Comparison of ENCODE assay signal across 2 fruit fly cellular contexts in the genomic region with DNA sequence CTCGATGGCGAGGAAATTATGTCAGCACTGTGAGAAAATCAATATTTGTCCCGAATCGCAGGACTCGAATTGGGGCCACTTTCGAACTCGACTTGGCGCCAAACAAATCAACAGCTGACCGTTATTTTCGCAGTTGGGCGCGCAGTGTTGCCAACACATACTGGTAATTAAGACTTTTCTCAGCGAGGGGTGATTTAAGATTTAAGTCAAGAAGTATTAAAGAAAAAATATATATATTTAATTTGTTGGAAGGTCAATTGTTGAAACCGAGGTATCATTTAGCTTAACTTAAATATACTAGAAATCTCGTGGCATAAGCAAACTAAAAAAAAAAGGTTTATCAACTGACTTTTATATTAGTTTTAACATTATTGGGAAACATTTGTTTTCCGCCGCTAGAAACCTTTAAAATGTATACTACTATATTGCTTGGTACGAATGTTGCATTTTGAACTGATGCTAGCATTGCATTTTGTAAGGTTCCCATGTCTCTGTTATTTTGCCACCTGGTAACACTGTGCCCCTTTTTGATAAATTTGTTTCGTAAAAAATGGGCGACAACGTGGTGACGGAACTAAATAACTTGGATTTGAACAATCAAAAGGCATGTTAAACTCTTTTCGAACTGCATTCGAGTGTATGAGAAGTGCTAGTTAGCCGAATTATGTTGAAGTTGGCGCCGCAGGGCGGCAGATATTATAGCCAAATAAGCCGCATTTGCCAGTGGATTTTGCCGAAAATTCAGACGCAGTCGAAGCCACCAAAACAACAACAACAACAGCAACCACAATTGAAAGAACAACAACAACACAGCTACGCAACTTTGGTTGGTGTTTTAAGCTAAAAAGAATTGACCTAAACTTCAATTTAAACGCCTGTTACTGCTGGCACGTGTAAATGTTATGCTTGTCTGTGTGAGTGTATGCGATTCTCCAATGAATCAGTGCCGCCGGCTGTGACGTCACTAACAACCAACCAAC.
A peak's percentile ranks its signal among the peaks of the same experiment; 100 is the strongest.
TF ChIP-seq lines count a peak whose summit lies in the region.

Patsas (minus strand) TSS at position 55 of the 980 bp plus-strand sequence.
ThrRS (plus strand) TSS at position 521 of the 980 bp plus-strand sequence.

TF ChIP-seq in whole organism, embryonic, 481 proteins besides CTCF, POLR2A, EP300 and RAD21 (continued from another document and continues in another):
- TF ChIP-seq seq (GFP tag; IDR thresholded peaks at IDR 0.05; lab: Robert Waterston, UW), result peak; percentile 82
- TF ChIP-seq CG17186 (GFP tag; optimal IDR thresholded peaks at IDR 0.05; lab: Kevin White, UChicago), result no peak
- 0 out of 2 replicates have a peak, but pooled peaks have one; percentile 16 for TF ChIP-seq Doc2 (GFP tag; IDR thresholded peaks at IDR 0.05; lab: Robert Waterston, UW)
- peak; percentile 49 for TF ChIP-seq Lhr (GFP tag; optimal IDR thresholded peaks at IDR 0.05; lab: Kevin White, UChicago)
- TF ChIP-seq Gsc (GFP tag; IDR thresholded peaks at IDR 0.05; lab: Robert Waterston, UW), result no peak
- TF ChIP-seq CG13775 (GFP tag; optimal IDR thresholded peaks at IDR 0.05; lab: Kevin White, UChicago), result peak; percentile 86
- TF ChIP-seq Hey (tag; optimal IDR thresholded peaks at IDR 0.05; lab: Kevin White, UChicago), result no peak
- TF ChIP-seq Xbp1 (GFP tag; optimal IDR thresholded peaks at IDR 0.05; lab: Kevin White, UChicago), result peak; percentile 92
- TF ChIP-seq prd (optimal IDR thresholded peaks at IDR 0.05; lab: Kevin White, UChicago), result no peak
- TF ChIP-seq prd (GFP tag; IDR thresholded peaks at IDR 0.05; lab: Robert Waterston, UW), result peak; percentile 98
- TF ChIP-seq odd (GFP tag; optimal IDR thresholded peaks at IDR 0.05; lab: Kevin White, UChicago), result no peak
- peak; percentile 76 for TF ChIP-seq CG17328 (GFP tag; IDR thresholded peaks at IDR 0.05; lab: Robert Waterston, UW)
- TF ChIP-seq HLH3B (GFP tag; IDR thresholded peaks at IDR 0.05; lab: Robert Waterston, UW), result peak; percentile 81
- peak; percentile 95 for TF ChIP-seq CG9215 (GFP tag; IDR thresholded peaks at IDR 0.05; lab: Robert Waterston, UW)
- no peak for TF ChIP-seq ftz-f1 (GFP tag; optimal IDR thresholded peaks at IDR 0.05; lab: Kevin White, UChicago)
- TF ChIP-seq HmgD (GFP tag; optimal IDR thresholded peaks at IDR 0.05; lab: Kevin White, UChicago), result peak; percentile 24
- peak; percentile 89 for TF ChIP-seq CG9932 (GFP tag; IDR thresholded peaks at IDR 0.05; lab: Robert Waterston, UW)
- TF ChIP-seq CG2712 (tag; optimal IDR thresholded peaks at IDR 0.05; lab: Kevin White, UChicago), result peak; percentile 89
- no peak for TF ChIP-seq hth (optimal IDR thresholded peaks at IDR 0.05; lab: Kevin White, UChicago)
- TF ChIP-seq CG6689 (GFP tag; IDR thresholded peaks at IDR 0.05; lab: Robert Waterston, UW), result peak; percentile 89
- peak; percentile 85 for TF ChIP-seq CG13894 (tag; optimal IDR thresholded peaks at IDR 0.05; lab: Kevin White, UChicago)
- TF ChIP-seq CG9797 (GFP tag; optimal IDR thresholded peaks at IDR 0.05; lab: Kevin White, UChicago), result peak; percentile 70
- peak; percentile 57 for TF ChIP-seq CG10959 (GFP tag; IDR thresholded peaks at IDR 0.05; lab: Robert Waterston, UW)
- TF ChIP-seq eve (GFP tag; optimal IDR thresholded peaks at IDR 0.05; lab: Kevin White, UChicago), result no peak
- TF ChIP-seq oc (tag; optimal IDR thresholded peaks at IDR 0.05; lab: Kevin White, UChicago), result no peak
- peak; percentile 51 for TF ChIP-seq CG6854 (GFP tag; optimal IDR thresholded peaks at IDR 0.05; lab: Kevin White, UChicago)
- peak; percentile 47 for TF ChIP-seq pb (GFP tag; optimal IDR thresholded peaks at IDR 0.05; lab: Kevin White, UChicago)
- peak; percentile 86 for TF ChIP-seq CG17802 (tag; optimal IDR thresholded peaks at IDR 0.05; lab: Kevin White, UChicago)
- TF ChIP-seq CG32532 (GFP tag; IDR thresholded peaks at IDR 0.05; lab: Robert Waterston, UW), result peak; percentile 88
- peak; percentile 79 for TF ChIP-seq Nf-YC (tag; optimal IDR thresholded peaks at IDR 0.05; lab: Kevin White, UChicago)
- no peak for TF ChIP-seq abd-A (tag; optimal IDR thresholded peaks at IDR 0.05; lab: Kevin White, UChicago)
- TF ChIP-seq sug (tag; optimal IDR thresholded peaks at IDR 0.05; lab: Kevin White, UChicago), result peak; percentile 86
- peak; percentile 84 for TF ChIP-seq CG3281 (GFP tag; optimal IDR thresholded peaks at IDR 0.05; lab: Kevin White, UChicago)
- peak; percentile 75 for TF ChIP-seq CG33557 (GFP tag; optimal IDR thresholded peaks at IDR 0.05; lab: Kevin White, UChicago)
- peak; percentile 69 for TF ChIP-seq CG34422 (GFP tag; IDR thresholded peaks at IDR 0.05; lab: Robert Waterston, UW)
- TF ChIP-seq CG11695 (GFP tag; IDR thresholded peaks at IDR 0.05; lab: Robert Waterston, UW), result peak; percentile 77; the same call in 2 of the 3 replicates
- no peak for TF ChIP-seq sr (GFP tag; IDR thresholded peaks at IDR 0.05; lab: Robert Waterston, UW)
- no peak for TF ChIP-seq Atf-2 (GFP tag; optimal IDR thresholded peaks at IDR 0.05; lab: Kevin White, UChicago)
- TF ChIP-seq CG8944 (GFP tag; optimal IDR thresholded peaks at IDR 0.05; lab: Kevin White, UChicago), result peak; percentile 69
- peak; percentile 86 for TF ChIP-seq sisA (GFP tag; IDR thresholded peaks at IDR 0.05; lab: Robert Waterston, UW)
- TF ChIP-seq NC2β (GFP tag; optimal IDR thresholded peaks at IDR 0.05; lab: Kevin White, UChicago), result peak; percentile 67
- peak; percentile 86 for TF ChIP-seq NfI (GFP tag; optimal IDR thresholded peaks at IDR 0.05; lab: Kevin White, UChicago)
- TF ChIP-seq tap (tag; optimal IDR thresholded peaks at IDR 0.05; lab: Kevin White, UChicago), result no peak
- TF ChIP-seq CG10462 (GFP tag; optimal IDR thresholded peaks at IDR 0.05; lab: Kevin White, UChicago), result peak; percentile 73
- TF ChIP-seq H2.0 (GFP tag; IDR thresholded peaks at IDR 0.05; lab: Robert Waterston, UW), result peak; percentile 78
- TF ChIP-seq CG3847 (GFP tag; IDR thresholded peaks at IDR 0.05; lab: Robert Waterston, UW), result peak; percentile 90
- TF ChIP-seq ttk (GFP tag; IDR thresholded peaks at IDR 0.05; lab: Robert Waterston, UW), result peak; percentile 76
- peak; percentile 79 for TF ChIP-seq gfzf (GFP tag; optimal IDR thresholded peaks at IDR 0.05; lab: Kevin White, UChicago)
- TF ChIP-seq trh (GFP tag; optimal IDR thresholded peaks at IDR 0.05; lab: Kevin White, UChicago), result peak; percentile 46
- peak; percentile 85 for TF ChIP-seq CG15696 (tag; optimal IDR thresholded peaks at IDR 0.05; lab: Kevin White, UChicago)
- no peak for TF ChIP-seq Eip74EF (GFP tag; optimal IDR thresholded peaks at IDR 0.05; lab: Kevin White, UChicago)
- TF ChIP-seq CG2129 (GFP tag; IDR thresholded peaks at IDR 0.05; lab: Robert Waterston, UW; ENCODE audit: partially characterized antibody), result no peak
- peak; percentile 69 for TF ChIP-seq gsb (GFP tag; IDR thresholded peaks at IDR 0.05; lab: Robert Waterston, UW)
- TF ChIP-seq Chrac-16 (GFP tag; optimal IDR thresholded peaks at IDR 0.05; lab: Kevin White, UChicago), result peak; percentile 85
- TF ChIP-seq CG34376 (GFP tag; optimal IDR thresholded peaks at IDR 0.05; lab: Kevin White, UChicago), result peak; percentile 31
- TF ChIP-seq gsb-n (tag; optimal IDR thresholded peaks at IDR 0.05; lab: Kevin White, UChicago), result peak; percentile 85
- TF ChIP-seq vvl (GFP tag; IDR thresholded peaks at IDR 0.05; lab: Robert Waterston, UW), result peak; percentile 87
- no peak for TF ChIP-seq exex (tag; optimal IDR thresholded peaks at IDR 0.05; lab: Kevin White, UChicago)
- TF ChIP-seq mirr (GFP tag; optimal IDR thresholded peaks at IDR 0.05; lab: Kevin White, UChicago), result no peak
- peak; percentile 57; the same call in 1 of the 2 replicates for TF ChIP-seq chm (GFP tag; IDR thresholded peaks at IDR 0.05; lab: Robert Waterston, UW)

TF ChIP-seq in whole organism, prepupa, 60 proteins besides CTCF, POLR2A, EP300 and RAD21 (continued from another document):
- no peak for TF ChIP-seq Sox102F (GFP tag; optimal IDR thresholded peaks at IDR 0.05; lab: Kevin White, UChicago)
- no peak for TF ChIP-seq CG8632 (GFP tag; optimal IDR thresholded peaks at IDR 0.05; lab: Kevin White, UChicago)
- no peak for TF ChIP-seq svp (GFP tag; lab: Kevin White, UChicago)
- no peak for TF ChIP-seq fkh (GFP tag; optimal IDR thresholded peaks at IDR 0.05; lab: Kevin White, UChicago)
- TF ChIP-seq CG6808 (GFP tag; optimal IDR thresholded peaks at IDR 0.05; lab: Kevin White, UChicago), result peak; percentile 71
- TF ChIP-seq CG6163 (GFP tag; IDR thresholded peaks at IDR 0.05; lab: Robert Waterston, UW), result peak; percentile 77; the same call in 1 of the 3 replicates
- peak; percentile 83 for TF ChIP-seq dac (GFP tag; optimal IDR thresholded peaks at IDR 0.05; lab: Kevin White, UChicago)
- TF ChIP-seq achi (GFP tag; optimal IDR thresholded peaks at IDR 0.05; lab: Kevin White, UChicago), result no peak
- peak; percentile 81 for TF ChIP-seq Sox14 (GFP tag; optimal IDR thresholded peaks at IDR 0.05; lab: Kevin White, UChicago)
- no peak for TF ChIP-seq fd85E (GFP tag; optimal IDR thresholded peaks at IDR 0.05; lab: Kevin White, UChicago)
- no peak for TF ChIP-seq pdm3 (GFP tag; optimal IDR thresholded peaks at IDR 0.05; lab: Kevin White, UChicago)
- TF ChIP-seq topi (GFP tag; optimal IDR thresholded peaks at IDR 0.05; lab: Kevin White, UChicago), result peak; percentile 76
- no peak for TF ChIP-seq dsx (GFP tag; optimal IDR thresholded peaks at IDR 0.05; lab: Kevin White, UChicago; ENCODE audit: poor library complexity, severe bottlenecking)
- peak; percentile 81 for TF ChIP-seq esn (GFP tag; optimal IDR thresholded peaks at IDR 0.05; lab: Kevin White, UChicago)
